Fruit fly (Drosophila melanogaster): Measurements from ENCODE around the gene Ctl2.

Gene Ctl2

dm6 chr3R:29095525-29095924 lies 27.6 kb upstream of the Ctl2 start:
- TF ChIP-seq Dif (GFP tag; optimal IDR thresholded peaks at IDR 0.05; ENCODE audit: partially characterized antibody) = peak; percentile 33
- TF ChIP-seq GATAd (GFP tag; optimal IDR thresholded peaks at IDR 0.05) = no peak
- peak; percentile 46 for TF ChIP-seq Hr83 (GFP tag; optimal IDR thresholded peaks at IDR 0.05; ENCODE audit: poor library complexity, severe bottlenecking)

- no peak for TF ChIP-seq Dif (GFP tag; optimal IDR thresholded peaks at IDR 0.05; ENCODE audit: partially characterized antibody)
- TF ChIP-seq dl (GFP tag; optimal IDR thresholded peaks at IDR 0.05; ENCODE audit: insufficient read depth in 1 of 2, partially characterized antibody in 2 of 2) = no peak
- TF ChIP-seq Sp1 (GFP tag; optimal IDR thresholded peaks at IDR 0.05) = peak; percentile 88
- no peak for TF ChIP-seq sv (GFP tag; optimal IDR thresholded peaks at IDR 0.05)
- peak; percentile 95 for TF ChIP-seq h (GFP tag; optimal IDR thresholded peaks at IDR 0.05)
- peak; percentile 85 for TF ChIP-seq br (GFP tag; optimal IDR thresholded peaks at IDR 0.05)
- peak; percentile 91 for TF ChIP-seq ey (GFP tag; optimal IDR thresholded peaks at IDR 0.05)
- TF ChIP-seq N (GFP tag; optimal IDR thresholded peaks at IDR 0.05) = no peak
- TF ChIP-seq fru (GFP tag; optimal IDR thresholded peaks at IDR 0.05) = peak; percentile 92
- no peak for TF ChIP-seq dsf (GFP tag; optimal IDR thresholded peaks at IDR 0.05; ENCODE audit: borderline replicate concordance)
- peak; percentile 87 for TF ChIP-seq OdsH (GFP tag; optimal IDR thresholded peaks at IDR 0.05)
- peak; percentile 87 for TF ChIP-seq woc (GFP tag; optimal IDR thresholded peaks at IDR 0.05)
- no peak for TF ChIP-seq GATAd (GFP tag; optimal IDR thresholded peaks at IDR 0.05)
- TF ChIP-seq Rel (GFP tag; optimal IDR thresholded peaks at IDR 0.05) = no peak
- TF ChIP-seq Rel (tag; optimal IDR thresholded peaks at IDR 0.05) = peak; percentile 16
- TF ChIP-seq psq (GFP tag; optimal IDR thresholded peaks at IDR 0.05) = peak; percentile 93
- TF ChIP-seq dmrt93B (GFP tag; optimal IDR thresholded peaks at IDR 0.05) = peak; percentile 70
- TF ChIP-seq sage (GFP tag; optimal IDR thresholded peaks at IDR 0.05) = peak; percentile 65
- peak in 1 of 2 experiments; percentile 89 for TF ChIP-seq foxo (GFP tag; optimal IDR thresholded peaks at IDR 0.05)
- TF ChIP-seq HLH106 (tag; optimal IDR thresholded peaks at IDR 0.05) = peak; percentile 82
- peak; percentile 87 for TF ChIP-seq rgr (GFP tag; optimal IDR thresholded peaks at IDR 0.05)
- TF ChIP-seq CG9705 (GFP tag; optimal IDR thresholded peaks at IDR 0.05) = peak; percentile 35
Observed at dm6 chr3R:29096009-29096443, 27.1 kb upstream of the Ctl2 start.

- TF ChIP-seq Dfd (GFP tag; optimal IDR thresholded peaks at IDR 0.05) (peak; percentile 74), br (GFP tag; optimal IDR thresholded peaks at IDR 0.05) (no peak), dmrt93B (GFP tag; optimal IDR thresholded peaks at IDR 0.05) (no peak)
Observed at dm6 chr3R:29098022-29098421, 25.1 kb upstream of the Ctl2 start.

- TF ChIP-seq Dfd (GFP tag; optimal IDR thresholded peaks at IDR 0.05) = peak; percentile 90
- no peak for TF ChIP-seq psq (GFP tag; optimal IDR thresholded peaks at IDR 0.05)
Observed at dm6 chr3R:29103227-29103626, 19.9 kb upstream of the Ctl2 start.

- no peak for TF ChIP-seq dsf (GFP tag; optimal IDR thresholded peaks at IDR 0.05; ENCODE audit: borderline replicate concordance)
- no peak for TF ChIP-seq usp (GFP tag; optimal IDR thresholded peaks at IDR 0.05)
- peak; percentile 85 for TF ChIP-seq h (GFP tag; optimal IDR thresholded peaks at IDR 0.05)
Observed at dm6 chr3R:29111795-29112194, 11.4 kb upstream of the Ctl2 start.

- TF ChIP-seq dmrt93B (GFP tag; optimal IDR thresholded peaks at IDR 0.05) (no peak), OdsH (GFP tag; optimal IDR thresholded peaks at IDR 0.05) (peak; percentile 53), sage (GFP tag; optimal IDR thresholded peaks at IDR 0.05) (no peak), tai (GFP tag; optimal IDR thresholded peaks at IDR 0.05) (no peak), Hr78 (GFP tag; optimal IDR thresholded peaks at IDR 0.05) (no peak), Hr83 (GFP tag; optimal IDR thresholded peaks at IDR 0.05; ENCODE audit: poor library complexity, severe bottlenecking) (no peak), brk (GFP tag; optimal IDR thresholded peaks at IDR 0.05) (no peak), Hnf4 (GFP tag; optimal IDR thresholded peaks at IDR 0.05) (no peak), Dif (GFP tag; optimal IDR thresholded peaks at IDR 0.05; ENCODE audit: partially characterized antibody) (no peak), lola (GFP tag; optimal IDR thresholded peaks at IDR 0.05) (no peak), Vsx2 (GFP tag; optimal IDR thresholded peaks at IDR 0.05; ENCODE audit: partially characterized antibody) (no peak), dsf (GFP tag; optimal IDR thresholded peaks at IDR 0.05; ENCODE audit: borderline replicate concordance) (no peak), psq (GFP tag; optimal IDR thresholded peaks at IDR 0.05) (peak; percentile 50), fru (GFP tag; optimal IDR thresholded peaks at IDR 0.05) (no peak), ey (GFP tag; optimal IDR thresholded peaks at IDR 0.05) (peak; percentile 40), h (GFP tag; optimal IDR thresholded peaks at IDR 0.05) (peak; percentile 77), CrebA (GFP tag; optimal IDR thresholded peaks at IDR 0.05; ENCODE audit: borderline replicate concordance) (no peak), CG9705 (GFP tag; optimal IDR thresholded peaks at IDR 0.05) (peak; percentile 69), Myc (optimal IDR thresholded peaks at IDR 0.05) (peak; percentile 83), woc (GFP tag; optimal IDR thresholded peaks at IDR 0.05) (peak; percentile 77), Mio (GFP tag; optimal IDR thresholded peaks at IDR 0.05) (no peak), Sp1 (GFP tag; optimal IDR thresholded peaks at IDR 0.05) (peak; percentile 72), HLH106 (tag; optimal IDR thresholded peaks at IDR 0.05) (peak; percentile 80), CG32264 (GFP tag; optimal IDR thresholded peaks at IDR 0.05) (no peak), br (GFP tag; optimal IDR thresholded peaks at IDR 0.05) (peak; percentile 12), Dfd (GFP tag; optimal IDR thresholded peaks at IDR 0.05) (no peak), sv (GFP tag; optimal IDR thresholded peaks at IDR 0.05) (peak; percentile 76)
Observed at dm6 chr3R:29112398-29113150, 10.6 kb upstream of the Ctl2 start, which contains the start of the genes alpha-Man-Ib and Pdhb. alpha-Man-Ib (minus strand) TSS chr3R:29112822. Pdhb (plus strand) TSS chr3R:29113071.
